Worm (Caenorhabditis elegans) whole organism, young adult: ENCODE results near the gene F55C12.4.

Experiments used
- Y95B8A.8 ChIP-seq: fragments of 200-800 bp; sonication (Bioruptor generic); IDR thresholded peaks from 2 replicates; pipeline ENCODE4 v1.3.6; 2022; ENCODE audit warnings: missing genetic modification reagents, missing genetic modification characterization, missing compliant biosample characterization
- chd-7 ChIP-seq: sonication (generic microtip); optimal IDR thresholded peaks from 2 replicates; lab custom pipeline; 2016; ENCODE audit warnings: mild to moderate bottlenecking, missing genetic modification characterization, moderate library complexity, missing compliant biosample characterization
- egrh-3 ChIP-seq: fragments of 200-800 bp; sonication (Bioruptor generic); IDR thresholded peaks from 2 replicates; pipeline ENCODE4 v1.3.6; 2022; ENCODE audit warnings: missing genetic modification reagents, missing genetic modification characterization, missing compliant biosample characterization
- lag-1 ChIP-seq: fragments of 200-800 bp; sonication (Bioruptor generic); IDR thresholded peaks from 2 replicates; pipeline ENCODE4 v1.3.6; 2022; ENCODE audit warnings: missing genetic modification reagents, missing genetic modification characterization, missing compliant biosample characterization
- let-607 ChIP-seq, 2 experiments: fragments of 200-800 bp in 1 of 2; sonication (Bioruptor generic) in 1 of 2; sonication (generic microtip) in 1 of 2; optimal IDR thresholded peaks; 2 replicates each; lab custom pipeline; 2016 to 2018; ENCODE audit warnings: mild to moderate bottlenecking in 2 of 2, missing compliant biosample characterization in 2 of 2, missing genetic modification characterization in 2 of 2, moderate library complexity in 2 of 2, missing genotype in 1 of 2
- lin-35 ChIP-seq, 3 experiments: fragments of 150-350 bp in 2 of 3; sonication (generic microtip) in 1 of 3; optimal IDR thresholded peaks; 2 replicates each; lab custom pipeline; 2014 to 2018; ENCODE audit warnings: missing biosample characterization in 3 of 3, missing genetic modification characterization in 3 of 3, missing genetic modification reagents in 3 of 3
- madf-10 ChIP-seq: sonication (generic microtip); optimal IDR thresholded peaks from 2 replicates; lab custom pipeline; 2016; ENCODE audit warnings: mild to moderate bottlenecking, missing genetic modification characterization, missing compliant biosample characterization
- nfya-1 ChIP-seq: sonication (generic microtip); optimal IDR thresholded peaks from 2 replicates; lab custom pipeline; 2017; ENCODE audit warnings: antibody characterized with exemption, missing compliant biosample characterization, missing genetic modification characterization, borderline replicate concordance; ENCODE audit not compliant: insufficient read depth
- pha-4 ChIP-seq: fragments of 150-350 bp; sonication (generic microtip); optimal IDR thresholded peaks from 2 replicates; lab custom pipeline; 2014; ENCODE audit warnings: missing biosample characterization, missing genetic modification reagents, missing genetic modification characterization
- snpc-3.4 ChIP-seq: sonication (generic microtip); optimal IDR thresholded peaks from 2 replicates; lab custom pipeline; 2017; ENCODE audit warnings: missing genetic modification characterization, mild to moderate bottlenecking, missing compliant biosample characterization, antibody characterized with exemption, moderate library complexity, missing genotype, missing genetic modification reagents
- tbx-9 ChIP-seq: sonication (generic microtip); optimal IDR thresholded peaks from 2 replicates; lab custom pipeline; 2016; ENCODE audit warnings: borderline replicate concordance, missing genetic modification characterization, inconsistent platforms, missing compliant biosample characterization
- unc-130 ChIP-seq: sonication (generic microtip); optimal IDR thresholded peaks from 2 replicates; lab custom pipeline; 2016; ENCODE audit warnings: missing genetic modification reagents, missing genetic modification characterization, missing compliant biosample characterization

DNA sequence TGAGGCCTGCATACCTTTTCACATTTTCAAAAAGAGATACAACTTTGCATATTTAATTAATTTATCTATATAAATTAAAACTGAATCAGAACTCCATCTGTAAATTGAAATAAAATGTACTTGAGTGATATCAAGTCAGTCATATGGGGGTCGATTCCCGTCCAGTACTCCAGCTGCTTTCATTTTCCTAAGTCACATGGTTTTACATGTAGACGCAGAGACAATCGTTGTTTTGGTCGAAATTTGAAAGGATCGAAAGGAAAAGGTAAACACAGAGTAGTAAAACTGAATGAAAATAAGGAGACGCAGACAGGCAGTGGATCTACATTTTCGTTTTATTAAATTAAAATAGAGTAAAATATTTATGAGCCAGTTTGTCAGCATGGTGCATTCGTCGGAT, 15.9 kb upstream of the F55C12.4 start:
- TF ChIP-seq pha-4 (tag; lab: Kevin White, UChicago) (peak; percentile 26), unc-130 (no peak), tbx-9 (no peak), let-607 (tag; optimal IDR thresholded peaks at IDR 0.05; lab: Kevin White, UChicago) (no peak), lin-35 (GFP tag; optimal IDR thresholded peaks at IDR 0.05; lab: Kevin White, UChicago) (no peak), Y95B8A.8 (GFP tag; lab: Robert Waterston, UW) (no peak), snpc-3.4 (no peak), nfya-1 (no peak), chd-7 (tag; lab: Kevin White, UChicago) (no peak), lag-1 (GFP tag; lab: Robert Waterston, UW) (no peak), egrh-3 (GFP tag; lab: Robert Waterston, UW) (no peak), madf-10 (tag; lab: Kevin White, UChicago) (no peak)
